Fruit fly (Drosophila melanogaster) whole organism, embryonic: ENCODE measurements around the gene Rab7.
A peak's percentile ranks its signal among the peaks of the same experiment; 100 is the strongest.

ENCODE experiments used
- ATbp ChIP-seq: fragments of 200-800 bp; sonication (Bioruptor generic); optimal IDR thresholded peaks from 2 replicates; lab custom pipeline; 2017; ENCODE audit warnings: missing biosample characterization, mild to moderate bottlenecking, missing genetic modification characterization, missing genetic modification reagents
- Awh ChIP-seq: fragments of 200-800 bp; sonication (Bioruptor generic); IDR thresholded peaks from 2 replicates; pipeline ENCODE4, ENCODE4 v1.3.6; 2022; ENCODE audit warnings: missing biosample characterization, missing genetic modification characterization
- CG10209 ChIP-seq: fragments of 200-800 bp; sonication (Bioruptor generic); optimal IDR thresholded peaks from 3 replicates; lab custom pipeline; 2017; ENCODE audit warnings: missing biosample characterization, mild to moderate bottlenecking, missing genetic modification characterization, missing genetic modification reagents
- CG10267 ChIP-seq: fragments of 200-800 bp; sonication (Bioruptor generic); optimal IDR thresholded peaks from 2 replicates; lab custom pipeline; 2018; ENCODE audit warnings: missing biosample characterization, mild to moderate bottlenecking, missing genetic modification characterization, moderate library complexity
- CG10543 ChIP-seq: fragments of 200-800 bp; sonication (Bioruptor generic); optimal IDR thresholded peaks from 3 replicates; lab custom pipeline; 2017; ENCODE audit warnings: missing biosample characterization, mild to moderate bottlenecking, missing genetic modification characterization, moderate library complexity
- CG11247 ChIP-seq: fragments of 200-800 bp; sonication (Bioruptor generic); IDR thresholded peaks from 2 replicates; pipeline ENCODE4 v1.3.6; 2022; ENCODE audit warnings: missing biosample characterization, missing genetic modification characterization
- CG11723 ChIP-seq: fragments of 200-800 bp; sonication (Bioruptor generic); optimal IDR thresholded peaks from 2 replicates; lab custom pipeline; 2017; ENCODE audit warnings: missing biosample characterization, mild to moderate bottlenecking, missing genetic modification characterization
- CG12071 ChIP-seq: fragments of 200-800 bp; sonication (Bioruptor generic); optimal IDR thresholded peaks from 3 replicates; lab custom pipeline; 2018; ENCODE audit warnings: missing biosample characterization, mild to moderate bottlenecking, missing genetic modification characterization
- CG12104 ChIP-seq: fragments of 200-800 bp; sonication (Bioruptor generic); optimal IDR thresholded peaks from 3 replicates; lab custom pipeline; 2016; ENCODE audit warnings: missing biosample characterization, missing genetic modification characterization
- CG1233 ChIP-seq: fragments of 200-800 bp; sonication (Bioruptor generic); optimal IDR thresholded peaks from 4 replicates; lab custom pipeline; 2018; ENCODE audit warnings: missing biosample characterization, mild to moderate bottlenecking, missing genetic modification characterization
- CG14710 ChIP-seq: fragments of 200-800 bp; sonication (Bioruptor generic); optimal IDR thresholded peaks from 3 replicates; lab custom pipeline; 2019; ENCODE audit warnings: missing biosample characterization, mild to moderate bottlenecking, missing genetic modification characterization, moderate library complexity
- CG15073 ChIP-seq: fragments of 200-800 bp; sonication (Bioruptor generic); optimal IDR thresholded peaks from 2 replicates; lab custom pipeline; 2016; ENCODE audit warnings: missing biosample characterization, missing genetic modification characterization
- CG15601 ChIP-seq: fragments of 200-800 bp; sonication (Bioruptor generic); optimal IDR thresholded peaks from 3 replicates; lab custom pipeline; 2019; ENCODE audit warnings: missing biosample characterization, mild to moderate bottlenecking, missing genetic modification characterization, moderate library complexity
- CG15696 ChIP-seq: fragments of 200-800 bp; sonication (Bioruptor generic); optimal IDR thresholded peaks from 2 replicates; lab custom pipeline; 2019; ENCODE audit warnings: missing biosample characterization, mild to moderate bottlenecking, missing genetic modification characterization, moderate library complexity
- CG16863 ChIP-seq: fragments of 200-800 bp; sonication (Bioruptor generic); optimal IDR thresholded peaks from 3 replicates; lab custom pipeline; 2016; ENCODE audit warnings: missing biosample characterization, missing genetic modification characterization
- CG17912 ChIP-seq: fragments of 200-800 bp; sonication (Bioruptor generic); optimal IDR thresholded peaks from 2 replicates; lab custom pipeline; 2018; ENCODE audit warnings: missing biosample characterization, mild to moderate bottlenecking, missing genetic modification characterization
- CG2202 ChIP-seq: fragments of 200-800 bp; sonication (Bioruptor generic); optimal IDR thresholded peaks from 2 replicates; lab custom pipeline; 2018; ENCODE audit warnings: missing biosample characterization, mild to moderate bottlenecking, missing genetic modification characterization
- CG31224 ChIP-seq: fragments of 200-800 bp; sonication (Bioruptor generic); IDR thresholded peaks from 2 replicates; pipeline ENCODE4 v1.3.6; 2022; ENCODE audit warnings: missing biosample characterization, missing genetic modification characterization
- CG3407 ChIP-seq: fragments of 200-800 bp; sonication (Bioruptor generic); optimal IDR thresholded peaks from 2 replicates; lab custom pipeline; 2018; ENCODE audit warnings: missing biosample characterization, mild to moderate bottlenecking, missing genetic modification characterization
- CG6272 ChIP-seq: fragments of 200-800 bp; sonication (Bioruptor generic); IDR thresholded peaks from 2 replicates; pipeline ENCODE4 v1.3.6; 2022; ENCODE audit warnings: missing biosample characterization, missing genetic modification characterization
- CG6683 ChIP-seq: fragments of 200-800 bp; sonication (Bioruptor generic); optimal IDR thresholded peaks from 2 replicates; lab custom pipeline; 2017; ENCODE audit warnings: missing biosample characterization, mild to moderate bottlenecking, missing genetic modification characterization, missing genetic modification reagents
- CG7372 ChIP-seq: fragments of 200-800 bp; sonication (Bioruptor generic); IDR thresholded peaks from 2 replicates; pipeline ENCODE4 v1.3.6; 2022; ENCODE audit warnings: missing biosample characterization, missing genetic modification characterization
- CG8924 ChIP-seq: fragments of 200-800 bp; optimal IDR thresholded peaks from 3 replicates; lab custom pipeline; 2019; ENCODE audit warnings: missing biosample characterization, mild to moderate bottlenecking, missing genetic modification characterization, moderate library complexity
- CG9437 ChIP-seq: fragments of 200-800 bp; sonication (Bioruptor generic); optimal IDR thresholded peaks from 2 replicates; lab custom pipeline; 2018; ENCODE audit warnings: missing biosample characterization, mild to moderate bottlenecking, missing genetic modification characterization
- CG9876 ChIP-seq: fragments of 200-800 bp; sonication (Bioruptor generic); optimal IDR thresholded peaks from 2 replicates; lab custom pipeline; 2016; ENCODE audit warnings: missing biosample characterization, missing genetic modification characterization
- CoRest ChIP-seq: fragments of 200-800 bp; sonication (Bioruptor generic); optimal IDR thresholded peaks from 3 replicates; lab custom pipeline; 2018; ENCODE audit warnings: missing biosample characterization, mild to moderate bottlenecking, missing genetic modification characterization, moderate library complexity
- H15 ChIP-seq: fragments of 200-800 bp; sonication (Bioruptor generic); IDR thresholded peaks from 3 replicates; pipeline ENCODE4 v1.3.6; 2022; ENCODE audit warnings: missing biosample characterization, missing genetic modification characterization
- HHEX ChIP-seq: fragments of 200-800 bp; sonication (Bioruptor generic); optimal IDR thresholded peaks from 3 replicates; lab custom pipeline; 2017; ENCODE audit warnings: missing biosample characterization, mild to moderate bottlenecking, missing genetic modification characterization, missing genetic modification reagents
- HLHmδ ChIP-seq: fragments of 200-800 bp; sonication (Bioruptor generic); optimal IDR thresholded peaks from 2 replicates; lab custom pipeline; 2018; ENCODE audit warnings: missing biosample characterization, mild to moderate bottlenecking, missing genetic modification characterization, moderate library complexity
- Hr3 ChIP-seq: fragments of 200-800 bp; sonication (Bioruptor generic); optimal IDR thresholded peaks from 3 replicates; lab custom pipeline; 2016; ENCODE audit warnings: missing biosample characterization, missing genetic modification characterization
- Mrtf ChIP-seq: fragments of 200-800 bp; sonication (Bioruptor generic); IDR thresholded peaks from 3 replicates; pipeline ENCODE4 v1.3.6; 2022; ENCODE audit warnings: missing biosample characterization, missing genetic modification characterization
- ato ChIP-seq: fragments of 200-800 bp; sonication (Bioruptor generic); IDR thresholded peaks from 2 replicates; pipeline ENCODE4 v1.3.6; 2022; ENCODE audit warnings: missing biosample characterization, missing genetic modification characterization; ENCODE audit not compliant: partially characterized antibody
- caup ChIP-seq: fragments of 200-800 bp; sonication (Bioruptor generic); optimal IDR thresholded peaks from 3 replicates; lab custom pipeline; 2017; ENCODE audit warnings: missing biosample characterization, mild to moderate bottlenecking, missing genetic modification characterization, moderate library complexity; ENCODE audit not compliant: severe bottlenecking
- dmrt99B ChIP-seq: fragments of 200-800 bp; sonication (Bioruptor generic); optimal IDR thresholded peaks from 2 replicates; lab custom pipeline; 2018; ENCODE audit warnings: missing biosample characterization, mild to moderate bottlenecking, missing genetic modification characterization, moderate library complexity
- eve ChIP-seq, 2 experiments: fragments of >200 bp; optimal IDR thresholded peaks; 2 replicates each; lab custom pipeline; 2017; ENCODE audit warnings: missing biosample characterization in 2 of 2, missing genetic modification characterization in 2 of 2
- ewg ChIP-seq: fragments of 200-800 bp; sonication (Bioruptor generic); optimal IDR thresholded peaks from 3 replicates; lab custom pipeline; 2017; ENCODE audit warnings: mild to moderate bottlenecking, missing biosample characterization, missing genetic modification reagents, missing genetic modification characterization
- grn ChIP-seq: fragments of 200-800 bp; sonication (Bioruptor generic); optimal IDR thresholded peaks from 3 replicates; lab custom pipeline; 2017; ENCODE audit warnings: missing biosample characterization, missing genetic modification characterization
- her ChIP-seq: fragments of 200-800 bp; sonication (Bioruptor generic); optimal IDR thresholded peaks from 2 replicates; lab custom pipeline; 2016; ENCODE audit warnings: missing biosample characterization, missing genetic modification characterization
- hkb ChIP-seq, 2 experiments: fragments of 200-800 bp in 1 of 2; fragments of >200 bp in 1 of 2; sonication (Bioruptor generic) in 1 of 2; IDR thresholded peaks in 1 of 2; optimal IDR thresholded peaks in 1 of 2; 2 replicates each; pipeline versions ENCODE4 v1.3.6 to Lab custom; 2017 to 2022; ENCODE audit warnings: missing biosample characterization in 1 of 2, missing genetic modification characterization in 1 of 2
- kni ChIP-seq: fragments of 200-800 bp; sonication (Bioruptor generic); optimal IDR thresholded peaks from 3 replicates; lab custom pipeline; 2017; ENCODE audit warnings: mild to moderate bottlenecking, missing biosample characterization, missing genetic modification reagents, missing genetic modification characterization
- mirr ChIP-seq: fragments of 200-800 bp; sonication (Bioruptor generic); optimal IDR thresholded peaks from 3 replicates; lab custom pipeline; 2018; ENCODE audit warnings: missing biosample characterization, mild to moderate bottlenecking, missing genetic modification characterization
- mld ChIP-seq: fragments of 200-800 bp; sonication (Bioruptor generic); IDR thresholded peaks from 3 replicates; pipeline ENCODE4 v1.3.6; 2022; ENCODE audit warnings: missing biosample characterization, missing genetic modification characterization; ENCODE audit not compliant: partially characterized antibody
- org-1 ChIP-seq: fragments of 200-800 bp; sonication (Bioruptor generic); optimal IDR thresholded peaks from 2 replicates; lab custom pipeline; 2017; ENCODE audit warnings: missing biosample characterization, missing genetic modification characterization
- otp ChIP-seq: fragments of 200-800 bp; sonication (Bioruptor generic); IDR thresholded peaks from 3 replicates; pipeline ENCODE4, ENCODE4 v1.3.6; 2022; ENCODE audit warnings: missing biosample characterization, missing genetic modification characterization
- slou ChIP-seq: fragments of 200-800 bp; sonication (Bioruptor generic); optimal IDR thresholded peaks from 3 replicates; lab custom pipeline; 2016; ENCODE audit warnings: missing biosample characterization, missing genetic modification characterization
- tgo ChIP-seq: fragments of 200-800 bp; sonication (Bioruptor generic); IDR thresholded peaks from 3 replicates; pipeline ENCODE4 v1.3.6; 2022; ENCODE audit warnings: missing biosample characterization, missing genetic modification characterization
- tio ChIP-seq: fragments of 200-800 bp; sonication (Bioruptor generic); optimal IDR thresholded peaks from 2 replicates; lab custom pipeline; 2017; ENCODE audit warnings: missing biosample characterization, missing genetic modification characterization, inconsistent platforms
- trh ChIP-seq: fragments of 200-800 bp; sonication (Bioruptor generic); optimal IDR thresholded peaks from 2 replicates; lab custom pipeline; 2016; ENCODE audit warnings: missing biosample characterization, missing genetic modification characterization
- usp ChIP-seq: fragments of >200 bp; optimal IDR thresholded peaks from 2 replicates; lab custom pipeline; 2017; ENCODE audit warnings: missing biosample characterization, missing genetic modification characterization
- wek ChIP-seq: fragments of 200-800 bp; sonication (Bioruptor generic); optimal IDR thresholded peaks from 3 replicates; lab custom pipeline; 2018; ENCODE audit warnings: missing biosample characterization, mild to moderate bottlenecking, missing genetic modification characterization, moderate library complexity

Rab7 gene

DNA sequence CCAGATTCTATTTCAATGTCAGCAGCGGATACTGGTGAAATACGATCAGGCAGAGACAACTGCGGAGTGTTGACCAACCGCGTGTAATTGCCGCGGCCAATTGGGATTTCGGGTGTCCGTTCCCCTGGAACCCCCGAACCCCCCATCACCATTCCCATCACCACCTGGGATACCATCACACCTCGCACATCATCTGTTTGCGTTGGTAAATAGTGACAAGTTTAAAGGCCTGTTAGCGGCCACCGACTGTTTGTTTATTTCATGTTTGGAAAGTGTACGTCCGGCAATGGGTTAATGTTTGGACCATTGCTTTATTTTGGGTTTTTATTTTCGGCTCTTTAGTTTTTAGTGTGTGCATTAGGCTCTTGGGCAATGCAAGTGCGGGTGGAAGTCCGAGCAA is 45.8 kb upstream of the Rab7 start:
- TF ChIP-seq CG16863 (GFP tag; lab: Kevin White, UChicago) (no peak), trh (GFP tag; lab: Kevin White, UChicago) (no peak), caup (peak; percentile 9), ewg (GFP tag; lab: Kevin White, UChicago) (peak; percentile 1), CG15073 (no peak), usp (GFP tag; lab: Kevin White, UChicago) (no peak), mirr (GFP tag; lab: Kevin White, UChicago) (peak; percentile 65), CoRest (peak; percentile 2), CG1233 (GFP tag; lab: Kevin White, UChicago) (peak; percentile 45), Mrtf (GFP tag; lab: Robert Waterston, UW) (no peak), CG11723 (GFP tag; lab: Kevin White, UChicago) (peak; percentile 4), CG14710 (peak; percentile 14), dmrt99B (tag; lab: Kevin White, UChicago) (no peak), CG10209 (GFP tag; lab: Kevin White, UChicago) (peak; percentile 19), CG15601 (tag; lab: Kevin White, UChicago) (peak; percentile 60), grn (GFP tag; lab: Kevin White, UChicago) (no peak), mld (GFP tag; lab: Robert Waterston, UW) (no peak), CG7372 (GFP tag; lab: Robert Waterston, UW) (no peak), ATbp (peak; percentile 81), HHEX (peak; percentile 43), CG31224 (GFP tag; lab: Robert Waterston, UW) (no peak), CG8924 (tag; lab: Kevin White, UChicago) (peak; percentile 2), CG9437 (GFP tag; lab: Kevin White, UChicago) (no peak), kni (peak; percentile 81), HLHmδ (peak; percentile 39), CG6683 (no peak), wek (GFP tag; lab: Kevin White, UChicago) (peak; percentile 79), H15 (GFP tag; lab: Robert Waterston, UW) (no peak), otp (0 out of 3 replicates have a peak, but pooled peaks have one; percentile 25), CG12104 (no peak), tio (no peak), Hr3 (no peak), CG15696 (tag; lab: Kevin White, UChicago) (peak; percentile 36), org-1 (GFP tag; lab: Kevin White, UChicago) (peak; percentile 34), CG11247 (peak; percentile 40; the same call in 1 of the 2 replicates), eve (GFP tag; optimal IDR thresholded peaks at IDR 0.05; lab: Kevin White, UChicago) (no peak), CG10543 (GFP tag; lab: Kevin White, UChicago) (peak; percentile 8), CG10267 (tag; lab: Kevin White, UChicago) (no peak), CG17912 (peak; percentile 70), tgo (no peak), Awh (peak; percentile 32; the same call in 1 of the 2 replicates), slou (GFP tag; lab: Kevin White, UChicago) (no peak), hkb (optimal IDR thresholded peaks at IDR 0.05; lab: Kevin White, UChicago) (no peak), hkb (GFP tag; IDR thresholded peaks at IDR 0.05; lab: Robert Waterston, UW) (0 out of 2 replicates have a peak, but pooled peaks have one; percentile 15), CG2202 (tag; lab: Kevin White, UChicago) (peak; percentile 8), ato (no peak), CG6272 (no peak), CG12071 (GFP tag; lab: Kevin White, UChicago) (peak; percentile 66), CG3407 (GFP tag; lab: Kevin White, UChicago) (peak; percentile 45), her (GFP tag; lab: Kevin White, UChicago) (no peak), CG9876 (GFP tag; lab: Kevin White, UChicago) (no peak)
